Fruit fly (Drosophila melanogaster) whole organism, wandering third instar larva: ENCODE results near the gene Ets97D.
A peak's percentile ranks its signal among the peaks of the same experiment; 100 is the strongest.

Experiments used
- Abd-B ChIP-seq: fragments of >200 bp; optimal IDR thresholded peaks from 2 replicates; lab custom pipeline; 2017; ENCODE audit warnings: missing biosample characterization, missing genetic modification characterization
- CG32264 ChIP-seq: fragments of 200-800 bp; sonication (Bioruptor generic); optimal IDR thresholded peaks from 2 replicates; lab custom pipeline; 2016; ENCODE audit warnings: missing biosample characterization, missing genetic modification characterization
- CG9705 ChIP-seq: fragments of 200-800 bp; sonication (Bioruptor generic); optimal IDR thresholded peaks from 2 replicates; lab custom pipeline; 2018; ENCODE audit warnings: missing biosample characterization, mild to moderate bottlenecking, missing genetic modification characterization
- CrebA ChIP-seq: fragments of 200-800 bp; sonication (Bioruptor generic); optimal IDR thresholded peaks from 2 replicates; lab custom pipeline; 2016; ENCODE audit warnings: missing biosample characterization, mild to moderate bottlenecking, missing genetic modification characterization, borderline replicate concordance
- Dfd ChIP-seq: fragments of >200 bp; optimal IDR thresholded peaks from 2 replicates; lab custom pipeline; 2017; ENCODE audit warnings: missing biosample characterization, missing genetic modification characterization
- Dif ChIP-seq: fragments of 200-275, 200-300 bp; sonication (Bioruptor generic); optimal IDR thresholded peaks from 2 replicates; lab custom pipeline; 2018; ENCODE audit warnings: missing biosample characterization, missing genetic modification characterization; ENCODE audit not compliant: partially characterized antibody
- GATAd ChIP-seq: sonication (Bioruptor generic); optimal IDR thresholded peaks from 2 replicates; lab custom pipeline; 2016; ENCODE audit warnings: missing biosample characterization, missing genetic modification characterization
- HLH106 ChIP-seq: fragments of 200-800 bp; optimal IDR thresholded peaks from 3 replicates; lab custom pipeline; 2019; ENCODE audit warnings: missing biosample characterization, mild to moderate bottlenecking, missing genetic modification characterization, moderate library complexity
- Hnf4 ChIP-seq: fragments of 200-800 bp; sonication (Bioruptor generic); optimal IDR thresholded peaks from 2 replicates; lab custom pipeline; 2016; ENCODE audit warnings: missing biosample characterization, mild to moderate bottlenecking, missing genetic modification characterization
- Hr78 ChIP-seq: fragments of >200 bp; optimal IDR thresholded peaks from 2 replicates; lab custom pipeline; 2017; ENCODE audit warnings: missing biosample characterization, missing genetic modification characterization
- Hr83 ChIP-seq: fragments of 200-300 bp; sonication (Bioruptor generic); optimal IDR thresholded peaks from 2 replicates; lab custom pipeline; 2016; ENCODE audit warnings: missing biosample characterization, mild to moderate bottlenecking, missing genetic modification characterization, moderate library complexity; ENCODE audit not compliant: poor library complexity, severe bottlenecking
- Jra ChIP-seq: sonication (Bioruptor generic); optimal IDR thresholded peaks from 2 replicates; lab custom pipeline; 2016; ENCODE audit warnings: missing biosample characterization, missing genetic modification characterization
- Mio ChIP-seq: sonication (Bioruptor generic); optimal IDR thresholded peaks from 2 replicates; lab custom pipeline; 2016; ENCODE audit warnings: missing biosample characterization, missing genetic modification characterization
- Myc ChIP-seq: fragments of >200 bp; optimal IDR thresholded peaks from 2 replicates; lab custom pipeline; 2017
- N ChIP-seq: fragments of >200 bp; optimal IDR thresholded peaks from 2 replicates; lab custom pipeline; 2018; ENCODE audit warnings: missing biosample characterization, missing external identifiers, missing genetic modification characterization
- OdsH ChIP-seq: fragments of 200-800 bp; sonication (Bioruptor generic); optimal IDR thresholded peaks from 2 replicates; lab custom pipeline; 2016; ENCODE audit warnings: missing biosample characterization, mild to moderate bottlenecking, missing genetic modification characterization
- Rel ChIP-seq, 2 experiments: fragments of 200-800 bp; sonication (Bioruptor generic) in 1 of 2; optimal IDR thresholded peaks; 2 replicates in 1 of 2; 3 replicates in 1 of 2; lab custom pipeline; 2016 to 2019; ENCODE audit warnings: mild to moderate bottlenecking in 2 of 2, missing biosample characterization in 2 of 2, missing genetic modification characterization in 2 of 2, moderate library complexity in 1 of 2
- Sp1 ChIP-seq: fragments of 200-800 bp; sonication (Bioruptor generic); optimal IDR thresholded peaks from 3 replicates; lab custom pipeline; 2019; ENCODE audit warnings: missing biosample characterization, mild to moderate bottlenecking, missing genetic modification characterization, moderate library complexity
- Vsx2 ChIP-seq: fragments of 200-300, 225-300 bp; sonication (Bioruptor generic); optimal IDR thresholded peaks from 2 replicates; lab custom pipeline; 2018; ENCODE audit warnings: missing biosample characterization, missing genetic modification characterization; ENCODE audit not compliant: partially characterized antibody
- br ChIP-seq: fragments of 200-800 bp; sonication (Bioruptor generic); optimal IDR thresholded peaks from 2 replicates; lab custom pipeline; 2016; ENCODE audit warnings: missing biosample characterization, missing genetic modification characterization
- brk ChIP-seq: fragments of 200-800 bp; sonication (Bioruptor generic); optimal IDR thresholded peaks from 2 replicates; lab custom pipeline; 2016; ENCODE audit warnings: missing biosample characterization, mild to moderate bottlenecking, missing genetic modification characterization
- dl ChIP-seq, 2 experiments: fragments of 175-275, 200-275 bp in 1 of 2; fragments of 200-275 bp in 1 of 2; sonication (Bioruptor generic); optimal IDR thresholded peaks; lab custom pipeline; 2018; ENCODE audit warnings: mild to moderate bottlenecking in 2 of 2, missing biosample characterization in 2 of 2, missing genetic modification characterization in 2 of 2, moderate library complexity in 2 of 2; ENCODE audit not compliant: partially characterized antibody in 2 of 2, insufficient read depth in 1 of 2
- dmrt93B ChIP-seq: fragments of 200-800 bp; sonication (Bioruptor generic); optimal IDR thresholded peaks from 2 replicates; lab custom pipeline; 2018; ENCODE audit warnings: missing biosample characterization, mild to moderate bottlenecking, missing genetic modification characterization
- dsf ChIP-seq: sonication (Bioruptor generic); optimal IDR thresholded peaks from 2 replicates; lab custom pipeline; 2016; ENCODE audit warnings: missing biosample characterization, missing genetic modification characterization, borderline replicate concordance
- ey ChIP-seq: fragments of 200-800 bp; sonication (Bioruptor generic); optimal IDR thresholded peaks from 2 replicates; lab custom pipeline; 2016; ENCODE audit warnings: missing biosample characterization, missing genetic modification characterization
- foxo ChIP-seq, 2 experiments: fragments of 200-800 bp; sonication (Bioruptor generic); optimal IDR thresholded peaks; 2 replicates in 1 of 2; 3 replicates in 1 of 2; lab custom pipeline; 2016 to 2017; ENCODE audit warnings: missing biosample characterization in 2 of 2, missing genetic modification characterization in 2 of 2
- fru ChIP-seq: fragments of 200-800 bp; sonication (Bioruptor generic); optimal IDR thresholded peaks from 3 replicates; lab custom pipeline; 2016; ENCODE audit warnings: missing biosample characterization, mild to moderate bottlenecking, missing genetic modification characterization
- h ChIP-seq: fragments of 200-800 bp; sonication (Bioruptor generic); optimal IDR thresholded peaks from 3 replicates; lab custom pipeline; 2016; ENCODE audit warnings: missing biosample characterization, mild to moderate bottlenecking, missing genetic modification characterization
- jim ChIP-seq: fragments of 175-275, 200-325 bp; sonication (Bioruptor generic); optimal IDR thresholded peaks from 2 replicates; lab custom pipeline; 2016; ENCODE audit warnings: missing biosample characterization, mild to moderate bottlenecking, missing genetic modification characterization
- lola ChIP-seq: fragments of >200 bp; optimal IDR thresholded peaks from 2 replicates; lab custom pipeline; 2017; ENCODE audit warnings: missing biosample characterization, missing genetic modification characterization
- pan ChIP-seq: fragments of >200 bp; optimal IDR thresholded peaks from 2 replicates; lab custom pipeline; 2017
- psq ChIP-seq: fragments of 200-800 bp; sonication (Bioruptor generic); optimal IDR thresholded peaks from 3 replicates; lab custom pipeline; 2017; ENCODE audit warnings: missing biosample characterization, mild to moderate bottlenecking, missing genetic modification characterization, moderate library complexity
- rgr ChIP-seq: fragments of 200-800 bp; sonication (Bioruptor generic); optimal IDR thresholded peaks from 3 replicates; lab custom pipeline; 2016; ENCODE audit warnings: missing biosample characterization, mild to moderate bottlenecking, missing genetic modification characterization
- sage ChIP-seq: fragments of 200-800 bp; sonication (Bioruptor generic); optimal IDR thresholded peaks from 2 replicates; lab custom pipeline; 2016; ENCODE audit warnings: missing biosample characterization, mild to moderate bottlenecking, missing genetic modification characterization
- sv ChIP-seq: fragments of 200-800 bp; sonication (Bioruptor generic); optimal IDR thresholded peaks from 3 replicates; lab custom pipeline; 2016; ENCODE audit warnings: missing biosample characterization, missing genetic modification characterization
- tai ChIP-seq: sonication (Bioruptor generic); optimal IDR thresholded peaks from 2 replicates; lab custom pipeline; 2016; ENCODE audit warnings: missing biosample characterization, missing genetic modification characterization
- usp ChIP-seq: fragments of >200 bp; optimal IDR thresholded peaks from 2 replicates; lab custom pipeline; 2017; ENCODE audit warnings: missing biosample characterization, missing genetic modification characterization
- woc ChIP-seq: sonication (Bioruptor generic); optimal IDR thresholded peaks from 2 replicates; lab custom pipeline; 2016; ENCODE audit warnings: missing biosample characterization, mild to moderate bottlenecking, missing genetic modification characterization

Ets97D gene

DNA sequence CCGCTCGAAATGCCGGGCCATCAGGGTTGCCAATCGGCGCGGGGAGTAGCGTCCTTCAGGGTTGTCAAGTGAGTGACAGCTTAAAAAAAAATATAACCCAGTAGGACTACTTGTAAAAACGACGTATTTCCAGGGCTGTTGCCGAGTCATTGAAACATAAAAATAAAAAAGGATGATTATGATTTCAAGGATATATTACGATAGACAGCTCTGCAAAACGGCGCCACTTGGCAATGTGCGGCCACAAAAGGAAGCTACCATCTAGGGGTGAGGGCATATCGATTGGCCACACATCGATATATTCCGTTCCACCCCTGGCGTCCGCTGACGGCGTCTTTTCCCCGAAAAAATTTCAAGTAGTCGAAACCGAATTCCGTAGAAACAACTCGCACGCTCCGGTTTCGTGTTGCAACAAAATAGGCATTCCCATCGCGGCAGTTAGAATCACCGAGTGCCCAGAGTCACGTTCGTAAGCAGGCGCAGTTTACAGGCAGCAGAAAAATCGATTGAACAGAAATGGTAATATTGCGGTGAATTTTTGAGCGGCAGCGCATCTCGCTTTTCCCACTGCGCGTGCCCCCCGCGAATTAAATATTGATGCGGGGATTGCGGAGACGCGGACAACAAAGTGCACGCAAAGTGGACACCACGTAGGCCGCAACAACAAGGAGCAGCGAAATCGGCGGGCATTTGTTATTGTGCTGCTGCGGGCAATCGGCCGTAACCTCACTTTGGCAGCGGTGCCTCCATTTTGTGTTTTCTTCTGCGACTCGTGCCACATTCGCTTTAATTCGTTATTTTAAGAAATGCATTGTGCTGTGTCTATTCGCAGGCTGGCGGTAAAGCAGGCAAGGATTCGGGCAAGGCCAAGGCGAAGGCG lies 45.9 kb downstream of the Ets97D start, which contains the start of the genes ball and His2Av:
ball (minus strand) TSS at position 231 of the 880 bp plus-strand sequence.
His2Av (plus strand) TSS at position 353 of the 880 bp plus-strand sequence.
- peak; percentile 10 for TF ChIP-seq dmrt93B (GFP tag; lab: Kevin White, UChicago)
- TF ChIP-seq jim (GFP tag; lab: Kevin White, UChicago) = no peak
- TF ChIP-seq Abd-B (GFP tag; lab: Kevin White, UChicago) = no peak
- TF ChIP-seq h = peak; percentile 82
- peak; percentile 86 for TF ChIP-seq sv (GFP tag; lab: Kevin White, UChicago)
- TF ChIP-seq CG9705 (GFP tag; lab: Kevin White, UChicago) = peak; percentile 41
- TF ChIP-seq Dif (GFP tag; lab: Kevin White, UChicago) = no peak
- no peak for TF ChIP-seq tai (GFP tag; lab: Kevin White, UChicago)
- peak; percentile 44 for TF ChIP-seq CG32264
- TF ChIP-seq N (GFP tag; lab: Kevin White, UChicago) = no peak
- TF ChIP-seq pan (lab: Kevin White, UChicago) = no peak
- peak; percentile 86 for TF ChIP-seq br (GFP tag; lab: Kevin White, UChicago)
- peak; percentile 77 for TF ChIP-seq Myc (lab: Kevin White, UChicago)
- TF ChIP-seq Dfd (GFP tag; lab: Kevin White, UChicago) = no peak
- peak; percentile 85 for TF ChIP-seq rgr
- peak; percentile 86 for TF ChIP-seq fru (GFP tag; lab: Kevin White, UChicago)
- TF ChIP-seq Rel (GFP tag; optimal IDR thresholded peaks at IDR 0.05; lab: Kevin White, UChicago) = no peak
- TF ChIP-seq Rel (tag; optimal IDR thresholded peaks at IDR 0.05; lab: Kevin White, UChicago) = peak; percentile 90
- no peak for TF ChIP-seq brk (GFP tag; lab: Kevin White, UChicago)
- peak; percentile 47 for TF ChIP-seq woc (GFP tag; lab: Kevin White, UChicago)
- TF ChIP-seq Vsx2 (GFP tag; lab: Kevin White, UChicago) = no peak
- TF ChIP-seq psq (GFP tag; lab: Kevin White, UChicago) = peak; percentile 66
- TF ChIP-seq HLH106 (tag; lab: Kevin White, UChicago) = peak; percentile 72
- peak; percentile 21 for TF ChIP-seq GATAd
- peak; percentile 51 for TF ChIP-seq Hr83 (GFP tag; lab: Kevin White, UChicago)
- peak; percentile 33 for TF ChIP-seq dsf (GFP tag; lab: Kevin White, UChicago)
- TF ChIP-seq ey (GFP tag; lab: Kevin White, UChicago) = peak; percentile 84
- TF ChIP-seq sage (GFP tag; lab: Kevin White, UChicago) = no peak
- peak; percentile 86 for TF ChIP-seq Hnf4 (GFP tag; lab: Kevin White, UChicago)
- no peak for TF ChIP-seq dl (GFP tag; optimal IDR thresholded peaks at IDR 0.05; lab: Kevin White, UChicago; ENCODE audit: insufficient read depth in 1 of 2, partially characterized antibody in 2 of 2)
- no peak for TF ChIP-seq Hr78
- TF ChIP-seq Sp1 (GFP tag; lab: Kevin White, UChicago) = peak; percentile 64
- no peak for TF ChIP-seq CrebA (GFP tag; lab: Kevin White, UChicago)
- peak; percentile 75 for TF ChIP-seq OdsH (GFP tag; lab: Kevin White, UChicago)
- TF ChIP-seq Jra (GFP tag; lab: Kevin White, UChicago) = peak; percentile 87
- TF ChIP-seq usp (GFP tag; lab: Kevin White, UChicago) = no peak
- TF ChIP-seq Mio (GFP tag; lab: Kevin White, UChicago) = peak; percentile 41
- peak; percentile 23 to 89 for TF ChIP-seq foxo (GFP tag; optimal IDR thresholded peaks at IDR 0.05; lab: Kevin White, UChicago)
- TF ChIP-seq lola = peak; percentile 10
